Worm (Caenorhabditis elegans) whole organism, L1 larva: ENCODE measurements around the gene ogr-2.

ENCODE experiments used
- C04F5.9 ChIP-seq: sonication (generic microtip); optimal IDR thresholded peaks from 2 replicates; lab custom pipeline; 2016; ENCODE audit warnings: missing genetic modification characterization, missing compliant biosample characterization
- F16B12.6 ChIP-seq: fragments of 150-350 bp; optimal IDR thresholded peaks from 2 replicates; lab custom pipeline; 2014; ENCODE audit warnings: missing biosample characterization, missing genetic modification characterization
- alr-1 ChIP-seq: fragments of 200-800 bp; sonication (Bioruptor generic); optimal IDR thresholded peaks from 2 replicates; lab custom pipeline; 2018; ENCODE audit warnings: borderline replicate concordance, mild to moderate bottlenecking, missing genetic modification characterization, missing compliant biosample characterization
- aly-2 ChIP-seq: fragments of 150-350 bp; optimal IDR thresholded peaks from 2 replicates; lab custom pipeline; 2014; ENCODE audit warnings: missing biosample characterization, missing genetic modification characterization
- ceh-63 ChIP-seq: fragments of 200-800 bp; sonication (Bioruptor generic); optimal IDR thresholded peaks from 2 replicates; lab custom pipeline; 2018; ENCODE audit warnings: mild to moderate bottlenecking, missing genetic modification characterization, missing compliant biosample characterization
- ceh-8 ChIP-seq: fragments of 200-800 bp; sonication (Bioruptor generic); optimal IDR thresholded peaks from 2 replicates; lab custom pipeline; 2018; ENCODE audit warnings: mild to moderate bottlenecking, missing genetic modification characterization, moderate library complexity, missing compliant biosample characterization
- ceh-88 ChIP-seq: fragments of 200-800 bp; sonication (Bioruptor generic); IDR thresholded peaks from 2 replicates; pipeline ENCODE4 v1.3.6; 2022; ENCODE audit warnings: missing genetic modification characterization, missing compliant biosample characterization
- dsc-1 ChIP-seq: sonication (generic microtip); optimal IDR thresholded peaks from 2 replicates; lab custom pipeline; 2016; ENCODE audit warnings: mild to moderate bottlenecking, missing genetic modification characterization, missing compliant biosample characterization
- efl-1 ChIP-seq, 4 experiments: fragments of 150-350 bp; optimal IDR thresholded peaks in 3 of 4; peaks in 1 of 4; 1 replicate in 1 of 4; 2 replicates in 3 of 4; lab custom pipeline; 2014; ENCODE audit warnings: missing biosample characterization in 2 of 4, missing genetic modification characterization in 2 of 4, missing genetic modification reagents in 2 of 4
- efl-3 ChIP-seq: fragments of 200-800 bp; sonication (Bioruptor generic); optimal IDR thresholded peaks from 2 replicates; lab custom pipeline; 2018; ENCODE audit warnings: mild to moderate bottlenecking, missing genetic modification characterization, missing compliant biosample characterization
- egl-13 ChIP-seq: sonication (generic microtip); optimal IDR thresholded peaks from 2 replicates; lab custom pipeline; 2016; ENCODE audit warnings: missing genotype, missing genetic modification reagents, missing genetic modification characterization, missing compliant biosample characterization
- elt-2 ChIP-seq: sonication (generic microtip); optimal IDR thresholded peaks from 2 replicates; lab custom pipeline; 2016; ENCODE audit warnings: missing genetic modification characterization, mild to moderate bottlenecking, inconsistent platforms, missing compliant biosample characterization, missing genetic modification reagents
- elt-3 ChIP-seq, 6 experiments: fragments of 150-350 bp in 1 of 6; sonication (generic microtip); optimal IDR thresholded peaks; 2 replicates each; lab custom pipeline; 2017 to 2018; ENCODE audit warnings: missing biosample characterization in 6 of 6, missing genetic modification characterization in 6 of 6, inconsistent platforms in 1 of 6
- ets-5 ChIP-seq: fragments of 200-800 bp; sonication (Bioruptor generic); IDR thresholded peaks from 2 replicates; pipeline ENCODE4 v1.3.6; 2022; ENCODE audit warnings: missing genetic modification characterization, missing compliant biosample characterization
- fkh-10 ChIP-seq: sonication (generic microtip); optimal IDR thresholded peaks from 2 replicates; lab custom pipeline; 2017; ENCODE audit warnings: missing biosample characterization, missing genetic modification reagents, missing genetic modification characterization
- fkh-4 ChIP-seq: sonication (generic microtip); optimal IDR thresholded peaks from 2 replicates; lab custom pipeline; 2016; ENCODE audit warnings: missing compliant biosample characterization, missing genetic modification characterization, borderline replicate concordance
- fkh-8 ChIP-seq: sonication (generic microtip); optimal IDR thresholded peaks from 2 replicates; lab custom pipeline; 2016; ENCODE audit warnings: mild to moderate bottlenecking, missing genetic modification characterization, missing compliant biosample characterization
- hpl-2 ChIP-seq: fragments of 150-350 bp; optimal IDR thresholded peaks from 2 replicates; lab custom pipeline; 2014; ENCODE audit warnings: missing biosample characterization, missing genetic modification reagents, missing genetic modification characterization
- irx-1 ChIP-seq: sonication (generic microtip); optimal IDR thresholded peaks from 2 replicates; lab custom pipeline; 2016; ENCODE audit warnings: missing genetic modification characterization, missing compliant biosample characterization
- jun-1 ChIP-seq: fragments of 150-350 bp; optimal IDR thresholded peaks from 2 replicates; lab custom pipeline; 2014; ENCODE audit warnings: missing biosample characterization, missing genetic modification reagents, missing genetic modification characterization
- lin-13 ChIP-seq: fragments of 150-350 bp; optimal IDR thresholded peaks from 2 replicates; lab custom pipeline; 2014; ENCODE audit warnings: missing biosample characterization, missing genetic modification reagents, missing genetic modification characterization
- lin-14 ChIP-seq: fragments of 200-800 bp; sonication (Bioruptor generic); optimal IDR thresholded peaks from 2 replicates; lab custom pipeline; 2018; ENCODE audit warnings: mild to moderate bottlenecking, missing genetic modification characterization, moderate library complexity, missing compliant biosample characterization
- lin-15B ChIP-seq: fragments of 150-350 bp; sonication (generic microtip); optimal IDR thresholded peaks from 3 replicates; lab custom pipeline; 2014; ENCODE audit warnings: missing biosample characterization, missing genetic modification characterization
- lin-35 ChIP-seq, 2 experiments: fragments of 150-350 bp; optimal IDR thresholded peaks; 2 replicates each; lab custom pipeline; 2014; ENCODE audit warnings: missing biosample characterization in 2 of 2, missing genetic modification characterization in 2 of 2, missing genetic modification reagents in 2 of 2
- lir-3 ChIP-seq: sonication (generic microtip); optimal IDR thresholded peaks from 2 replicates; lab custom pipeline; 2016; ENCODE audit warnings: mild to moderate bottlenecking, missing genetic modification characterization, moderate library complexity, missing compliant biosample characterization; ENCODE audit not compliant: poor library complexity
- mab-9 ChIP-seq: fragments of 200-800 bp; sonication (Bioruptor generic); IDR thresholded peaks from 2 replicates; pipeline ENCODE4 v1.3.6; 2022; ENCODE audit warnings: missing genetic modification reagents, missing genetic modification characterization, missing compliant biosample characterization
- nhr-11 ChIP-seq: fragments of 150-350 bp; optimal IDR thresholded peaks from 2 replicates; lab custom pipeline; 2014; ENCODE audit warnings: missing biosample characterization, missing genetic modification characterization
- nhr-12 ChIP-seq: sonication (generic microtip); optimal IDR thresholded peaks from 2 replicates; lab custom pipeline; 2017; ENCODE audit warnings: missing biosample characterization, missing genetic modification characterization
- nhr-19 ChIP-seq: fragments of 200-800 bp; sonication (Bioruptor generic); conservative IDR thresholded peaks from 2 replicates; pipeline ENCODE4 v1.3.6; 2022; ENCODE audit warnings: missing genetic modification characterization, missing compliant biosample characterization
- nhr-20 ChIP-seq: sonication (generic microtip); optimal IDR thresholded peaks from 2 replicates; lab custom pipeline; 2016; ENCODE audit warnings: mild to moderate bottlenecking, missing genetic modification characterization, missing compliant biosample characterization
- nhr-237 ChIP-seq: fragments of 150-350 bp; optimal IDR thresholded peaks from 2 replicates; lab custom pipeline; 2014; ENCODE audit warnings: missing biosample characterization, missing genetic modification characterization
- nhr-28 ChIP-seq: fragments of 150-350 bp; optimal IDR thresholded peaks from 2 replicates; lab custom pipeline; 2014; ENCODE audit warnings: missing biosample characterization, missing genetic modification characterization
- nhr-47 ChIP-seq: sonication (generic microtip); optimal IDR thresholded peaks from 2 replicates; lab custom pipeline; 2016; ENCODE audit warnings: mild to moderate bottlenecking, missing genetic modification characterization, moderate library complexity, missing compliant biosample characterization
- nhr-71 ChIP-seq: sonication (generic microtip); optimal IDR thresholded peaks from 2 replicates; lab custom pipeline; 2016; ENCODE audit warnings: mild to moderate bottlenecking, missing genetic modification characterization, moderate library complexity, missing compliant biosample characterization
- nhr-76 ChIP-seq: sonication (generic microtip); optimal IDR thresholded peaks from 2 replicates; lab custom pipeline; 2017; ENCODE audit warnings: missing biosample characterization, missing genetic modification characterization
- nhr-85 ChIP-seq: sonication (generic microtip); peaks from one replicate; lab custom pipeline; 2016; ENCODE audit warnings: missing genetic modification characterization, inconsistent platforms, missing compliant biosample characterization
- nhr-90 ChIP-seq: sonication (generic microtip); optimal IDR thresholded peaks from 2 replicates; lab custom pipeline; 2016; ENCODE audit warnings: mild to moderate bottlenecking, missing genetic modification characterization, missing compliant biosample characterization; ENCODE audit not compliant: poor library complexity
- pag-3 ChIP-seq: sonication (generic microtip); optimal IDR thresholded peaks from 2 replicates; lab custom pipeline; 2017; ENCODE audit warnings: missing genetic modification characterization, mild to moderate bottlenecking, missing compliant biosample characterization, antibody characterized with exemption, borderline replicate concordance; ENCODE audit not compliant: insufficient read depth
- pax-3 ChIP-seq: fragments of 200-800 bp; sonication (Bioruptor generic); optimal IDR thresholded peaks from 2 replicates; lab custom pipeline; 2018; ENCODE audit warnings: mild to moderate bottlenecking, missing genetic modification characterization, moderate library complexity, missing compliant biosample characterization
- pqm-1 ChIP-seq: sonication (generic microtip); optimal IDR thresholded peaks from 3 replicates; lab custom pipeline; 2017; ENCODE audit warnings: missing biosample characterization, missing genetic modification characterization
- rnt-1 ChIP-seq: sonication (generic microtip); optimal IDR thresholded peaks from 2 replicates; lab custom pipeline; 2016; ENCODE audit warnings: mild to moderate bottlenecking, missing genetic modification characterization, moderate library complexity, missing compliant biosample characterization
- snpc-4 ChIP-seq: fragments of 150-350 bp; optimal IDR thresholded peaks from 2 replicates; lab custom pipeline; 2014; ENCODE audit warnings: missing biosample characterization, missing genetic modification characterization
- sox-4 ChIP-seq: sonication (generic microtip); optimal IDR thresholded peaks from 2 replicates; lab custom pipeline; 2016; ENCODE audit warnings: missing genetic modification characterization, missing compliant biosample characterization
- sptf-1 ChIP-seq: fragments of 150-350 bp; optimal IDR thresholded peaks from 2 replicates; lab custom pipeline; 2014; ENCODE audit warnings: missing biosample characterization, missing genetic modification characterization
- unc-30 ChIP-seq: sonication (generic microtip); optimal IDR thresholded peaks from 2 replicates; lab custom pipeline; 2017; ENCODE audit warnings: missing biosample characterization, missing genetic modification characterization
- unc-62 ChIP-seq: fragments of 150-350 bp; optimal IDR thresholded peaks from 2 replicates; lab custom pipeline; 2014; ENCODE audit warnings: missing biosample characterization, missing genetic modification reagents, missing genetic modification characterization
- unc-98 ChIP-seq: fragments of 200-800 bp; sonication (Bioruptor generic); IDR thresholded peaks from 2 replicates; pipeline ENCODE4 v1.3.6; 2022; ENCODE audit warnings: missing genetic modification characterization, missing compliant biosample characterization
- vab-15 ChIP-seq: sonication (generic microtip); optimal IDR thresholded peaks from 2 replicates; lab custom pipeline; 2017; ENCODE audit warnings: missing genotype, mild to moderate bottlenecking, missing genetic modification characterization, missing compliant biosample characterization
- ztf-11 ChIP-seq, 2 experiments: sonication (generic microtip); optimal IDR thresholded peaks; 2 replicates each; lab custom pipeline; 2016 to 2017; ENCODE audit warnings: missing genetic modification characterization in 2 of 2, missing biosample characterization in 1 of 2, missing compliant biosample characterization in 1 of 2
- ztf-4 ChIP-seq: fragments of 150-350 bp; optimal IDR thresholded peaks from 2 replicates; lab custom pipeline; 2014; ENCODE audit warnings: missing biosample characterization, missing genetic modification characterization

Gene ogr-2

ce11 chrII:10039799-10040198 is 1.1 kb upstream of the ogr-2 start, which contains the start of gene let-268:
Gene let-268 (minus strand): TSS chrII:10039980.
- TF ChIP-seq unc-30 (tag; lab: Kevin White, UChicago) (no peak), lin-14 (peak; percentile 38), ceh-88 (GFP tag; lab: Robert Waterston, UW) (no peak), lin-15B (tag; lab: Kevin White, UChicago) (no peak), rnt-1 (tag; lab: Kevin White, UChicago) (peak; percentile 42)

ce11 chrII:10044961-10045360 is 4.0 kb downstream of the ogr-2 start, which contains the start of the genes F52H3.11 and bath-38:
Gene F52H3.11 (minus strand): TSS chrII:10045163.
Gene bath-38 (minus strand): TSS chrII:10045270.
- TF ChIP-seq hpl-2 (GFP tag; lab: Kevin White, UChicago) (no peak), aly-2 (tag; lab: Kevin White, UChicago) (no peak), fkh-4 (tag; lab: Kevin White, UChicago) (no peak), ceh-63 (GFP tag; lab: Kevin White, UChicago) (no peak), ceh-8 (GFP tag; lab: Kevin White, UChicago) (no peak), F16B12.6 (tag; lab: Kevin White, UChicago) (peak; percentile 81), egl-13 (no peak), lin-35 (GFP tag; optimal IDR thresholded peaks at IDR 0.05; lab: Kevin White, UChicago) (peak; percentile 24 to 51), mab-9 (GFP tag; lab: Robert Waterston, UW) (no peak), pqm-1 (tag; lab: Kevin White, UChicago) (no peak), jun-1 (tag; lab: Kevin White, UChicago) (no peak), pag-3 (tag; lab: Kevin White, UChicago) (no peak), alr-1 (tag; lab: Kevin White, UChicago) (no peak), unc-62 (no peak), elt-2 (no peak), nhr-76 (tag; lab: Kevin White, UChicago) (no peak), unc-98 (GFP tag; lab: Robert Waterston, UW) (no peak), nhr-85 (tag; lab: Kevin White, UChicago) (peak; percentile 69), irx-1 (tag; lab: Kevin White, UChicago) (no peak), fkh-10 (GFP tag; lab: Kevin White, UChicago) (no peak), nhr-237 (tag; lab: Kevin White, UChicago) (no peak), fkh-8 (tag; lab: Kevin White, UChicago) (no peak), ceh-88 (GFP tag; lab: Robert Waterston, UW) (no peak), C04F5.9 (tag; lab: Kevin White, UChicago) (no peak), ztf-11 (tag; optimal IDR thresholded peaks at IDR 0.05; lab: Kevin White, UChicago) (no peak), sptf-1 (tag; lab: Kevin White, UChicago) (no peak), dsc-1 (tag; lab: Kevin White, UChicago) (no peak), lin-13 (GFP tag; lab: Kevin White, UChicago) (no peak), ztf-4 (tag; lab: Kevin White, UChicago) (peak; percentile 30), nhr-20 (tag; lab: Kevin White, UChicago) (peak; percentile 51), nhr-28 (no peak), nhr-11 (tag; lab: Kevin White, UChicago) (no peak), elt-3 (tag; optimal IDR thresholded peaks at IDR 0.05; lab: Kevin White, UChicago) (peak in 1 of 6 experiments; percentile 37), nhr-90 (tag; lab: Kevin White, UChicago) (no peak), efl-3 (GFP tag; lab: Kevin White, UChicago) (no peak), nhr-12 (no peak), snpc-4 (no peak), sox-4 (tag; lab: Kevin White, UChicago) (no peak), nhr-19 (no peak), nhr-47 (tag; lab: Kevin White, UChicago) (peak; percentile 11), nhr-71 (tag; lab: Kevin White, UChicago) (peak; percentile 27), efl-1 (optimal IDR thresholded peaks at IDR 0.05; lab: Kevin White, UChicago) (peak; percentile 54 to 56), efl-1 (GFP tag; optimal IDR thresholded peaks at IDR 0.05 in 1 of 2; lab: Kevin White, UChicago) (peak; percentile 54 to 90), lir-3 (tag; lab: Kevin White, UChicago) (no peak), pax-3 (no peak), vab-15 (no peak), ets-5 (GFP tag; lab: Robert Waterston, UW) (no peak)
